Worm (Caenorhabditis elegans) whole organism, late embryonic: ENCODE results near the gene bath-31.
"Not testable (repeated sequence)": the region's sequence is repeated elsewhere in the genome, so short reads cannot be mapped to it uniquely, and the experiment has no call there.

Experiments
- F13H6.1 ChIP-seq: sonication (generic microtip); optimal IDR thresholded peaks from 2 replicates; lab custom pipeline; 2016; ENCODE audit warnings: missing genetic modification characterization, missing compliant biosample characterization
- K02D7.2 ChIP-seq: sonication (generic microtip); optimal IDR thresholded peaks from 2 replicates; lab custom pipeline; 2017; ENCODE audit warnings: mild to moderate bottlenecking, missing genetic modification characterization, missing compliant biosample characterization
- Y22D7AL.16 ChIP-seq: sonication (generic microtip); optimal IDR thresholded peaks from 2 replicates; lab custom pipeline; 2016; ENCODE audit warnings: missing genetic modification characterization, missing compliant biosample characterization
- ama-1 ChIP-seq: fragments of 150-350 bp; optimal IDR thresholded peaks from 2 replicates; lab custom pipeline; 2014
- ceh-14 ChIP-seq: sonication (generic microtip); optimal IDR thresholded peaks from 2 replicates; lab custom pipeline; 2016; ENCODE audit warnings: missing genotype, missing genetic modification characterization, missing compliant biosample characterization
- ceh-18 ChIP-seq: sonication (generic microtip); optimal IDR thresholded peaks from 2 replicates; lab custom pipeline; 2016; ENCODE audit warnings: missing genetic modification characterization, missing compliant biosample characterization
- ceh-22 ChIP-seq: sonication (generic microtip); optimal IDR thresholded peaks from 2 replicates; lab custom pipeline; 2017; ENCODE audit warnings: missing biosample characterization, missing genetic modification characterization
- ceh-24 ChIP-seq: sonication (generic microtip); optimal IDR thresholded peaks from 2 replicates; lab custom pipeline; 2016; ENCODE audit warnings: mild to moderate bottlenecking, missing genetic modification characterization, missing compliant biosample characterization
- ceh-31 ChIP-seq: sonication (generic microtip); optimal IDR thresholded peaks from 2 replicates; lab custom pipeline; 2016; ENCODE audit warnings: missing genetic modification characterization, missing compliant biosample characterization
- ceh-34 ChIP-seq: sonication (generic microtip); optimal IDR thresholded peaks from 2 replicates; lab custom pipeline; 2016; ENCODE audit warnings: mild to moderate bottlenecking, missing genetic modification characterization, missing compliant biosample characterization
- ceh-48 ChIP-seq: sonication (generic microtip); optimal IDR thresholded peaks from 2 replicates; lab custom pipeline; 2016; ENCODE audit warnings: missing genetic modification characterization, inconsistent platforms, missing compliant biosample characterization
- ceh-6 ChIP-seq: fragments of 200-800 bp; sonication (Bioruptor generic); optimal IDR thresholded peaks from 2 replicates; lab custom pipeline; 2018; ENCODE audit warnings: mild to moderate bottlenecking, missing genetic modification characterization, missing compliant biosample characterization
- ceh-9 ChIP-seq: sonication (generic microtip); optimal IDR thresholded peaks from 2 replicates; lab custom pipeline; 2016; ENCODE audit warnings: mild to moderate bottlenecking, missing genetic modification characterization, inconsistent platforms, missing compliant biosample characterization
- eyg-1 ChIP-seq: sonication (generic microtip); optimal IDR thresholded peaks from 2 replicates; lab custom pipeline; 2016; ENCODE audit warnings: missing genotype, missing genetic modification characterization, missing compliant biosample characterization
- gmeb-2 ChIP-seq: sonication (generic microtip); optimal IDR thresholded peaks from 2 replicates; lab custom pipeline; 2016; ENCODE audit warnings: missing genetic modification characterization, inconsistent platforms, missing compliant biosample characterization
- hlh-13 ChIP-seq: fragments of 200-800 bp; sonication (Bioruptor generic); optimal IDR thresholded peaks from 2 replicates; lab custom pipeline; 2018; ENCODE audit warnings: mild to moderate bottlenecking, missing genetic modification characterization, missing compliant biosample characterization
- hlh-6 ChIP-seq: sonication (generic microtip); optimal IDR thresholded peaks from 2 replicates; lab custom pipeline; 2016; ENCODE audit warnings: missing genotype, missing genetic modification characterization, missing compliant biosample characterization
- lim-6 ChIP-seq: sonication (generic microtip); optimal IDR thresholded peaks from 2 replicates; lab custom pipeline; 2016; ENCODE audit warnings: missing genetic modification characterization, missing compliant biosample characterization
- lin-11 ChIP-seq: fragments of 200-800 bp; sonication (Bioruptor generic); optimal IDR thresholded peaks from 2 replicates; lab custom pipeline; 2018; ENCODE audit warnings: mild to moderate bottlenecking, missing genetic modification characterization, missing compliant biosample characterization
- madf-2 ChIP-seq: sonication (generic microtip); optimal IDR thresholded peaks from 2 replicates; lab custom pipeline; 2017; ENCODE audit warnings: missing genetic modification characterization, missing compliant biosample characterization
- nfya-1 ChIP-seq: sonication (generic microtip); optimal IDR thresholded peaks from 2 replicates; lab custom pipeline; 2017; ENCODE audit warnings: missing genetic modification characterization, mild to moderate bottlenecking, missing compliant biosample characterization, antibody characterized with exemption, moderate library complexity
- nhr-232 ChIP-seq: sonication (generic microtip); optimal IDR thresholded peaks from 2 replicates; lab custom pipeline; 2016; ENCODE audit warnings: missing genetic modification characterization, missing compliant biosample characterization
- npax-4 ChIP-seq: sonication (generic microtip); optimal IDR thresholded peaks from 2 replicates; lab custom pipeline; 2016; ENCODE audit warnings: missing genetic modification characterization, missing compliant biosample characterization
- pag-3 ChIP-seq: sonication (generic microtip); optimal IDR thresholded peaks from 2 replicates; lab custom pipeline; 2016; ENCODE audit warnings: missing compliant biosample characterization, missing genetic modification characterization, borderline replicate concordance
- pat-9 ChIP-seq: fragments of 200-800 bp; sonication (Bioruptor generic); optimal IDR thresholded peaks from 2 replicates; lab custom pipeline; 2018; ENCODE audit warnings: mild to moderate bottlenecking, missing genetic modification characterization, moderate library complexity, missing compliant biosample characterization
- pha-2 ChIP-seq: sonication (generic microtip); optimal IDR thresholded peaks from 2 replicates; lab custom pipeline; 2017; ENCODE audit warnings: mild to moderate bottlenecking, missing genetic modification characterization, missing compliant biosample characterization
- pros-1 ChIP-seq: fragments of 150-350 bp; optimal IDR thresholded peaks from 2 replicates; lab custom pipeline; 2014; ENCODE audit warnings: missing biosample characterization, missing genetic modification reagents, missing genetic modification characterization
- ref-2 ChIP-seq: sonication (generic microtip); optimal IDR thresholded peaks from 2 replicates; lab custom pipeline; 2016; ENCODE audit warnings: missing genetic modification characterization, missing compliant biosample characterization
- sox-2 ChIP-seq: fragments of 200-800 bp; sonication (Bioruptor generic); IDR thresholded peaks from 2 replicates; pipeline ENCODE4 v1.3.6; 2022; ENCODE audit warnings: missing genetic modification reagents, missing genetic modification characterization, missing compliant biosample characterization
- sox-4 ChIP-seq: sonication (generic microtip); optimal IDR thresholded peaks from 2 replicates; lab custom pipeline; 2017; ENCODE audit warnings: mild to moderate bottlenecking, missing genetic modification characterization, inconsistent platforms, missing compliant biosample characterization
- unc-3 ChIP-seq, 2 experiments: fragments of 200-800 bp in 1 of 2; sonication (Bioruptor generic) in 1 of 2; sonication (generic microtip) in 1 of 2; conservative IDR thresholded peaks in 1 of 2; optimal IDR thresholded peaks in 1 of 2; 2 replicates each; pipeline versions ENCODE4 v1.3.6 to Lab custom; 2016 to 2022; ENCODE audit warnings: missing compliant biosample characterization in 2 of 2, missing genetic modification characterization in 2 of 2, missing genetic modification reagents in 1 of 2
- unc-86 ChIP-seq: sonication (generic microtip); optimal IDR thresholded peaks from 2 replicates; lab custom pipeline; 2016; ENCODE audit warnings: missing genetic modification characterization, missing compliant biosample characterization

Gene bath-31

ce11 chrII:3753598-3753997 lies 21.8 kb downstream of the bath-31 start, which contains the start of gene rcd-1:
rcd-1 (plus strand) TSS chrII:3753898.
- TF ChIP-seq ama-1 (lab: Kevin White, UChicago) = no peak
- TF ChIP-seq pros-1 (tag; lab: Kevin White, UChicago) = no peak
- no peak for TF ChIP-seq hlh-6 (tag; lab: Kevin White, UChicago)
- no peak for TF ChIP-seq ceh-48

ce11 chrII:3757499-3757898 lies 25.7 kb downstream of the bath-31 start, which contains the start of gene srx-111:
srx-111 (plus strand) TSS chrII:3757799.
- TF ChIP-seq ceh-31 (tag; lab: Kevin White, UChicago) (no peak), pag-3 (no peak), hlh-13 (GFP tag; lab: Kevin White, UChicago) (no peak), ceh-18 (tag; lab: Kevin White, UChicago) (no peak), pha-2 (no peak), K02D7.2 (tag; lab: Kevin White, UChicago) (no peak), unc-3 (GFP tag; conservative IDR thresholded peaks at IDR 0.05; lab: Robert Waterston, UW) (no peak), unc-3 (tag; optimal IDR thresholded peaks at IDR 0.05; lab: Kevin White, UChicago) (no peak), ceh-22 (no peak)
- TF ChIP-seq, all 69 proteins: peak for 0

- TF ChIP-seq ceh-14 (tag; lab: Kevin White, UChicago) (no peak), lin-11 (tag; lab: Kevin White, UChicago) (no peak), F13H6.1 (tag; lab: Kevin White, UChicago) (no peak), eyg-1 (no peak)
Observed at ce11 chrII:3759010-3759409, 27.2 kb downstream of the bath-31 start, which contains the start of gene T24E12.12. T24E12.12 (plus strand) TSS chrII:3759290.

ce11 chrII:3761599-3761998 lies 29.8 kb downstream of the bath-31 start, which contains the start of gene T24E12.6:
T24E12.6 (minus strand) TSS chrII:3761699.
- not testable (repeated sequence) for TF ChIP-seq sox-4 (tag; lab: Kevin White, UChicago); ceh-6 (GFP tag; lab: Kevin White, UChicago); unc-86 (tag; lab: Kevin White, UChicago)

ce11 chrII:3764486-3764885 lies 32.7 kb downstream of the bath-31 start, which contains the start of gene srx-112:
srx-112 (minus strand) TSS chrII:3764586.
- TF ChIP-seq ceh-6 (GFP tag; lab: Kevin White, UChicago) (no peak), ama-1 (lab: Kevin White, UChicago) (no peak), pha-2 (no peak), ref-2 (no peak), ceh-48 (no peak), gmeb-2 (tag; lab: Kevin White, UChicago) (no peak), Y22D7AL.16 (tag; lab: Kevin White, UChicago) (no peak), lim-6 (tag; lab: Kevin White, UChicago) (no peak), madf-2 (no peak), nhr-232 (no peak), ceh-24 (tag; lab: Kevin White, UChicago) (no peak), sox-2 (GFP tag; lab: Robert Waterston, UW) (no peak)

- TF ChIP-seq nfya-1 (tag; lab: Kevin White, UChicago) (no peak), ref-2 (no peak), pat-9 (tag; lab: Kevin White, UChicago) (no peak), gmeb-2 (tag; lab: Kevin White, UChicago) (no peak), sox-2 (GFP tag; lab: Robert Waterston, UW) (no peak), npax-4 (tag; lab: Kevin White, UChicago) (no peak), ceh-34 (tag; lab: Kevin White, UChicago) (no peak), hlh-6 (tag; lab: Kevin White, UChicago) (no peak), ceh-9 (tag; lab: Kevin White, UChicago) (no peak)
- TF ChIP-seq, all 69 proteins: peak for 0
Observed at ce11 chrII:3771640-3772039, 39.9 kb downstream of the bath-31 start.
